Worm (Caenorhabditis elegans) whole organism, young adult: ENCODE measurements around the gene F46G11.2.
A peak's percentile ranks its signal among the peaks of the same experiment; 100 is the strongest.

Experiments used
- bed-2 ChIP-seq: fragments of 200-800 bp; sonication (Bioruptor generic); IDR thresholded peaks from 2 replicates; pipeline ENCODE4 v1.3.6; 2022; ENCODE audit warnings: missing genetic modification reagents, missing genetic modification characterization, missing compliant biosample characterization
- cebp-2 ChIP-seq: fragments of 200-800 bp; sonication (Bioruptor generic); IDR thresholded peaks from 2 replicates; pipeline ENCODE4 v1.3.6; 2022; ENCODE audit warnings: missing genetic modification characterization, missing compliant biosample characterization
- let-526 ChIP-seq: fragments of 200-800 bp; sonication (Bioruptor generic); IDR thresholded peaks from 2 replicates; pipeline ENCODE4 v1.3.6; 2022; ENCODE audit warnings: missing genetic modification reagents, missing genetic modification characterization, missing compliant biosample characterization
- mcd-1 ChIP-seq: fragments of 200-800 bp; sonication (Bioruptor generic); IDR thresholded peaks from 2 replicates; pipeline ENCODE4 v1.3.6; 2022; ENCODE audit warnings: missing genetic modification reagents, missing genetic modification characterization, missing compliant biosample characterization
- pbrm-1 ChIP-seq: fragments of 200-800 bp; sonication (Bioruptor generic); IDR thresholded peaks from 2 replicates; pipeline ENCODE4 v1.3.6; 2022; ENCODE audit warnings: missing genetic modification reagents, missing genetic modification characterization, missing compliant biosample characterization
- sea-2 ChIP-seq: fragments of 200-800 bp; sonication (Bioruptor generic); IDR thresholded peaks from 2 replicates; pipeline ENCODE4 v1.3.6; 2022; ENCODE audit warnings: missing genetic modification characterization, missing compliant biosample characterization
- unc-62 ChIP-seq: fragments of 150-350 bp; optimal IDR thresholded peaks from 2 replicates; lab custom pipeline; 2014; ENCODE audit warnings: missing biosample characterization, missing genetic modification reagents, missing genetic modification characterization

DNA sequence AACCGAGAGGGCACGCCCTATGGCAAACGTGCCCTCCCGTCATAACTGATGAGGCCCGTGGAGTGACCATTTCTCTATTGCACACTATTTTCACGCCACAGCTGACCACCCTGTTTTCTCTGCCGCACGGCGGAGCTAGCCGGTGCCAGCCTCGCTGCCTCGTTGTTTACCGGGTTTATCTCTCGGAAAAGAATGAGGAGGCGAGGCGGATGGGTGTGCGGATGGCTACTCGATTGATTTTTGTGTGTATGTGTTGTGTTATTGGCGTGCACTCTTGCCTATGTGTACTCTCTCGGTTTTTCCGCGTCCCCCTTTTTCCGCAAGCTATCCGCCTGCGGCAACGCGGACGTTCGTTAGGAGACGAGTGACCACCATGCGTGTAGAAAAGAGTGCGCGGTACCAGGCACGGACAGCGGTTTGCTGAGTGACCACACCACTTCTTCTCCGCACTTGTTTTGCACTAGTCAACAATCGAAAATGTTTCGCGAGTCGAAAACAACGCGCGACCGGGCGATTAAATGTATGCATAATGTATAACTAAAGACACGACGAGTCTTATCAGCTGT lies 24.1 kb downstream of the F46G11.2 start:
- TF ChIP-seq sea-2 (GFP tag; lab: Robert Waterston, UW) (no peak), mcd-1 (GFP tag; lab: Robert Waterston, UW) (no peak; the same call in 1 of the 2 replicates), pbrm-1 (GFP tag; lab: Robert Waterston, UW) (no peak), bed-2 (GFP tag; lab: Robert Waterston, UW) (no peak), cebp-2 (GFP tag; lab: Robert Waterston, UW) (no peak), let-526 (GFP tag; lab: Robert Waterston, UW) (0 out of 2 replicates have a peak, but pooled peaks have one; percentile 15), unc-62 (GFP tag; lab: Kevin White, UChicago) (no peak)
